Worm (Caenorhabditis elegans): Measurements from ENCODE around the gene clec-59.

The clec-59 gene

DNA sequence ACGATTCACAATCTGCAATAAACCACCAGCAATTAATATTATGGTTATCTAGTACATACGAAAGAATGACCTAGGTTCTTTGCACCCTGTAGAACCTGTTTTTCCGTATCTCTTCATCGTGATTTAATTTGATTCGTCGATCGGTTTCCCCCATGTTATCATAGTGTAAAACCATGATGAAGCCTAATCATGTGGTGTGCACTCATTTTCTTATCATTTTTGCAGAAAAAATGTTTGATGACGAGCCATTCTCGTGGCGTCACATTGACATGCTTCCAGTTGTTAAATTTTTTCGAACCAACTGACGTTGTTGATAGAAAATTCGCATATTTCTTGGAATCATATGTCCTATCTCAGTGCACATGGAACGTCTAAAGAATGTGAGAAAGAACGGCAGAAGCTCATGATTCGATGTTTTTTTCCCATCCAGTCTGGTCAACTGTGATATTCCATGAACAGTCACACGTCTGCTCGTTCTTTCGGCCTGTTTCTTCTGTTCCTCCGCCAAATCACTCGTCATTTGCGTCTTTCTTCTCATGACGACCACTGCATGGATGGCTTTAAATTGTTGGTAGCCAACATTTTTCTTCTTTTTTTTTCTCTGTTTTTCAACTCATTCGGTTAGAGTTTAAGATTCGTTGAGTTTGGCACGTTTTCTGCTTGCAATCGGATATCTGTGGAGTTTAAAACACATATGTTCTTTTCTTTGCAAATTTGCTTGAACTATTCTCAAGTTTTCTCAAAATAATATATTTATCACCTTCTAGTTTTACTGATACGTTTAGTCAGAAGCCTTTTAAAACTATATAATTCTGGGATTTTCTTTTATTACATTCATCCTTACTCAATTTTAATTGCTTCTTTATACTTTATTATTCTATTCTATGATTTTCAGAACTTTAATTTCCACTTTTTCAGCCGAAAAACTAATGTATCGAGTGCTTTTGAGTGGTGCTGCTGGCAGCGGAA, 31.6 kb downstream of the clec-59 start, which contains the start of gene ZK673.2:
Gene ZK673.2 (plus strand): TSS at position 919 of the 969 bp plus-strand sequence.
- TF ChIP-seq nhr-21 (tag; optimal IDR thresholded peaks at IDR 0.05) (peak; percentile 83), mab-5 (tag; optimal IDR thresholded peaks at IDR 0.05) (no peak), C34F6.9 (tag; optimal IDR thresholded peaks at IDR 0.05) (peak; percentile 32), nhr-6 (tag; optimal IDR thresholded peaks at IDR 0.05) (no peak), peb-1 (tag; optimal IDR thresholded peaks at IDR 0.05) (no peak), unc-62 (GFP tag; optimal IDR thresholded peaks at IDR 0.05) (no peak), lin-13 (GFP tag; optimal IDR thresholded peaks at IDR 0.05) (no peak), unc-39 (tag; optimal IDR thresholded peaks at IDR 0.05) (no peak), elt-3 (tag; optimal IDR thresholded peaks at IDR 0.05) (no peak), Y55F3AM.14 (GFP tag; optimal IDR thresholded peaks at IDR 0.05) (peak; percentile 55), nhr-10 (tag; optimal IDR thresholded peaks at IDR 0.05) (no peak), mdl-1 (tag; optimal IDR thresholded peaks at IDR 0.05) (peak in 1 of 2 experiments; percentile 68), ama-1 (optimal IDR thresholded peaks at IDR 0.05) (peak; percentile 6), fos-1 (tag; optimal IDR thresholded peaks at IDR 0.05) (peak; percentile 85), blmp-1 (tag; optimal IDR thresholded peaks at IDR 0.05; ENCODE audit: insufficient read depth) (peak; percentile 45), lin-39 (tag; optimal IDR thresholded peaks at IDR 0.05) (no peak), nhr-129 (tag; optimal IDR thresholded peaks at IDR 0.05) (peak; percentile 56), gmeb-1 (tag; optimal IDR thresholded peaks at IDR 0.05) (peak; percentile 71), unc-55 (GFP tag; optimal IDR thresholded peaks at IDR 0.05) (no peak), ztf-4 (tag; optimal IDR thresholded peaks at IDR 0.05) (no peak), nhr-25 (tag; optimal IDR thresholded peaks at IDR 0.05) (peak; percentile 88), alr-1 (tag; optimal IDR thresholded peaks at IDR 0.05) (no peak), sma-9 (GFP tag; optimal IDR thresholded peaks at IDR 0.05) (peak; percentile 79), sma-9 (tag; optimal IDR thresholded peaks at IDR 0.05) (no peak), F13H6.1 (tag; optimal IDR thresholded peaks at IDR 0.05) (peak; percentile 12), lin-11 (tag; optimal IDR thresholded peaks at IDR 0.05) (no peak), sma-3 (GFP tag; optimal IDR thresholded peaks at IDR 0.05) (peak; percentile 62), lsy-2 (tag; optimal IDR thresholded peaks at IDR 0.05) (peak in 1 of 2 experiments; percentile 32), crh-2 (tag; optimal IDR thresholded peaks at IDR 0.05) (peak; percentile 60), ztf-1 (GFP tag; conservative IDR thresholded peaks at IDR 0.05) (no peak)

DNA sequence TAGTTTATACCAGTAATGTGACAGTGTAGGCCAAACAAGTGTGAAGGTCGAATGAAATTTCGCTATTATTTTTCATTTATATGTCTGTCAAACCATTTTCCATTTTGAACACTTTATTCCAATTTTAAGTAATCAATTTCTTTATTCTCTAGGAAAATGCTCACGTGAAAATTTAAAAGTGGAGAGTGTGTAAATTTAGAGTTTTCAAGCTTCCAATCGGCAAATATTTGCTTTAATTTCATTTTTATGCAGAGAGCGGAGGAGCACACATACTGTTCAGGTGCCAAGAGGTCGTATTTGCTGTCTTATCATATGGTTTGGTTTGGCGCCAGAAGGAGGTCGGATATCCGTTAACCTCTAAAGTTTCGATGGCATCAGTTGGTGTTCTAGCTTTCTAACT, 32.4 kb downstream of the clec-59 start:
- no peak for TF ChIP-seq unc-39 (tag; optimal IDR thresholded peaks at IDR 0.05)
- peak; percentile 3 for TF ChIP-seq nhr-11 (tag; optimal IDR thresholded peaks at IDR 0.05)
- no peak for TF ChIP-seq nhr-23 (tag; optimal IDR thresholded peaks at IDR 0.05)
- TF ChIP-seq egl-27 (tag; optimal IDR thresholded peaks at IDR 0.05): no peak

DNA sequence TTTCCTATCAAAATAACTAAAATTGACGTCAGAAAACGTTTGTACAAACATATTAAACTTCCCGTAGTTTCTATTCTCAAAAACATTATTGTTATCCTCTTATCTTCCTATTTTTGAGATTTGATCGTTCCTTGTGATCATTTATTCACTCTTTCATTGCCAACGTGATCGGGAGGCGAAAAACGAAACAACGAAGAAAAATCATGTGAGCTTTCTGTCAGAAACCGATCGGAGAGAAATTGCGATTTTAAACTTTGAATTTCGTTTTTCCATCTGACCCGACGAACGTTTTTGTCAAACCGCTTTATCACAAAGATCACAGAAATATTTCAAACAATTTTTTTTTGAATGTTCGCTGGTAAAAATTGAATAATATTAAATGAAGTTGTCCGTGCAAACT, 32.9 kb downstream of the clec-59 start:
- TF ChIP-seq nhr-23 (tag; optimal IDR thresholded peaks at IDR 0.05): no peak
- TF ChIP-seq nhr-129 (tag; optimal IDR thresholded peaks at IDR 0.05): peak; percentile 83
- peak; percentile 59 for TF ChIP-seq crh-2 (tag; optimal IDR thresholded peaks at IDR 0.05)
- peak; percentile 48 for TF ChIP-seq nhr-6 (tag; optimal IDR thresholded peaks at IDR 0.05)
- TF ChIP-seq unc-62 (GFP tag; optimal IDR thresholded peaks at IDR 0.05): no peak
- peak; percentile 41 for TF ChIP-seq sma-3 (GFP tag; optimal IDR thresholded peaks at IDR 0.05)
- TF ChIP-seq sem-4 (tag; optimal IDR thresholded peaks at IDR 0.05): peak; percentile 21
- no peak for TF ChIP-seq nhr-237 (tag; optimal IDR thresholded peaks at IDR 0.05)
- TF ChIP-seq ama-1 (optimal IDR thresholded peaks at IDR 0.05): peak; percentile 54
- TF ChIP-seq lsy-2 (tag; optimal IDR thresholded peaks at IDR 0.05): peak in 1 of 2 experiments; percentile 19
- no peak for TF ChIP-seq mbf-1 (tag; optimal IDR thresholded peaks at IDR 0.05)
- peak; percentile 86 for TF ChIP-seq sma-9 (GFP tag; optimal IDR thresholded peaks at IDR 0.05)
- TF ChIP-seq sma-9 (tag; optimal IDR thresholded peaks at IDR 0.05): no peak
- peak; percentile 48 for TF ChIP-seq nhr-21 (tag; optimal IDR thresholded peaks at IDR 0.05)
- TF ChIP-seq ztf-4 (tag; optimal IDR thresholded peaks at IDR 0.05): peak; percentile 43
- no peak for TF ChIP-seq F13H6.1 (tag; optimal IDR thresholded peaks at IDR 0.05)
- no peak for TF ChIP-seq ztf-11 (tag; optimal IDR thresholded peaks at IDR 0.05)
- TF ChIP-seq Y55F3AM.14 (GFP tag; optimal IDR thresholded peaks at IDR 0.05): no peak
- TF ChIP-seq blmp-1 (tag; optimal IDR thresholded peaks at IDR 0.05; ENCODE audit: insufficient read depth): peak; percentile 61
- TF ChIP-seq C34F6.9 (tag; optimal IDR thresholded peaks at IDR 0.05): peak; percentile 15
- peak; percentile 23 for TF ChIP-seq nhr-25 (tag; optimal IDR thresholded peaks at IDR 0.05)

Measured in whole organism, L2 larva.